Worm (Caenorhabditis elegans) whole organism, young adult: ENCODE data around the gene btb-6.

Experiments used
- B0035.1 ChIP-seq: sonication (generic microtip); optimal IDR thresholded peaks from 2 replicates; lab custom pipeline; 2016; ENCODE audit warnings: missing genetic modification characterization, mild to moderate bottlenecking, missing compliant biosample characterization, missing genotype, missing genetic modification reagents
- F49E8.2 ChIP-seq: sonication (generic microtip); optimal IDR thresholded peaks from 3 replicates; lab custom pipeline; 2017; ENCODE audit warnings: missing genetic modification characterization, mild to moderate bottlenecking, missing compliant biosample characterization, antibody characterized with exemption, moderate library complexity; ENCODE audit not compliant: insufficient read depth
- F57C9.4 ChIP-seq: sonication (generic microtip); optimal IDR thresholded peaks from 2 replicates; lab custom pipeline; 2017; ENCODE audit warnings: mild to moderate bottlenecking, missing genetic modification characterization, missing compliant biosample characterization
- T26A5.8 ChIP-seq: sonication (generic microtip); optimal IDR thresholded peaks from 2 replicates; lab custom pipeline; 2016; ENCODE audit warnings: missing genetic modification characterization, missing compliant biosample characterization
- Y56A3A.18 ChIP-seq: fragments of 200-800 bp; sonication (Bioruptor generic); IDR thresholded peaks from 2 replicates; pipeline ENCODE4 v1.3.6; 2022; ENCODE audit warnings: missing genetic modification reagents, missing genetic modification characterization, missing compliant biosample characterization
- ama-1 ChIP-seq, 3 experiments: fragments of 150-350 bp in 1 of 3; sonication (generic microtip) in 2 of 3; optimal IDR thresholded peaks; 2 replicates each; lab custom pipeline; 2014 to 2018; ENCODE audit warnings: missing biosample characterization in 2 of 3, missing genetic modification characterization in 2 of 3, missing genetic modification reagents in 2 of 3
- atf-7 ChIP-seq: sonication (generic microtip); optimal IDR thresholded peaks from 2 replicates; lab custom pipeline; 2017; ENCODE audit warnings: mild to moderate bottlenecking, missing genetic modification characterization, missing compliant biosample characterization
- dpl-1 ChIP-seq: fragments of 150-350 bp; optimal IDR thresholded peaks from 2 replicates; lab custom pipeline; 2014; ENCODE audit warnings: missing biosample characterization, missing genetic modification reagents, missing genetic modification characterization
- mcd-1 ChIP-seq: fragments of 200-800 bp; sonication (Bioruptor generic); IDR thresholded peaks from 2 replicates; pipeline ENCODE4 v1.3.6; 2022; ENCODE audit warnings: missing genetic modification reagents, missing genetic modification characterization, missing compliant biosample characterization
- pha-4 ChIP-seq: fragments of 150-350 bp; sonication (generic microtip); optimal IDR thresholded peaks from 2 replicates; lab custom pipeline; 2014; ENCODE audit warnings: missing biosample characterization, missing genetic modification reagents, missing genetic modification characterization

DNA sequence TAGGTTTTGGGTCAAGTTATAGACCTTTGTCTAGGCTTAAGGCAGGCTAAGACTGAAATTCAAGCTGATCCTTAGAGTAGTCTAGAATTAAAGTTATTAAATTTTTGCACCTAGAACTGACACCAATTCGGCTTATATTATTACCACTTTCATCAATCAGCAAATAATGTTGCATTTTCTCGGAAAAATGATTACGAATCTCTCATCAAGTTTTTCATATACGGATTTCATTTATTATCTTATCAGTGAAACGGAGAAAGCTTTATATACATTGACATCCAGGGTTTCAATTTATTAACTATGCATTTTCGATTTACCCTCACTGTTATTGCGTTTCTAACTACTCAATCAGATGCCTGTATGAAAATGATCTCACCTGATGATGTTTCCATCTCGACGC lies 26.1 kb downstream of the btb-6 start, which contains the start of gene K07G6.1:
- no peak for TF ChIP-seq mcd-1 (GFP tag; lab: Robert Waterston, UW)
- no peak for TF ChIP-seq B0035.1 (tag; lab: Kevin White, UChicago)
- TF ChIP-seq pha-4 (tag; lab: Kevin White, UChicago): no peak
- no peak for TF ChIP-seq atf-7
- no peak for TF ChIP-seq T26A5.8 (tag; lab: Kevin White, UChicago)
- TF ChIP-seq F49E8.2: no peak
- TF ChIP-seq dpl-1 (GFP tag; lab: Kevin White, UChicago): no peak
- no peak for TF ChIP-seq Y56A3A.18 (GFP tag; lab: Robert Waterston, UW)
- no peak for TF ChIP-seq ama-1 (optimal IDR thresholded peaks at IDR 0.05; lab: Kevin White, UChicago)
- TF ChIP-seq ama-1 (GFP tag; optimal IDR thresholded peaks at IDR 0.05; lab: Kevin White, UChicago): no peak
- no peak for TF ChIP-seq F57C9.4 (tag; lab: Kevin White, UChicago)
